Fruit fly (Drosophila melanogaster) whole organism, embryonic: Measurements from ENCODE around the gene CG15027.
A peak's percentile ranks its signal among the peaks of the same experiment; 100 is the strongest.

Experiments
- Asciz ChIP-seq: fragments of 200-800 bp; sonication (Bioruptor generic); optimal IDR thresholded peaks from 2 replicates; lab custom pipeline; 2017; ENCODE audit warnings: missing biosample characterization, mild to moderate bottlenecking, missing genetic modification characterization, missing genetic modification reagents
- Atf3 ChIP-seq: fragments of 200-800 bp; sonication (Bioruptor generic); optimal IDR thresholded peaks from 3 replicates; lab custom pipeline; 2016; ENCODE audit warnings: missing biosample characterization, missing genetic modification characterization
- CG10543 ChIP-seq: fragments of 200-800 bp; sonication (Bioruptor generic); optimal IDR thresholded peaks from 3 replicates; lab custom pipeline; 2017; ENCODE audit warnings: missing biosample characterization, mild to moderate bottlenecking, missing genetic modification characterization, moderate library complexity
- CG11696 ChIP-seq: fragments of 200-800 bp; sonication (Bioruptor generic); IDR thresholded peaks from 2 replicates; pipeline ENCODE4 v1.3.6; 2022; ENCODE audit warnings: missing biosample characterization, missing genetic modification characterization
- CG13296 ChIP-seq: fragments of 200-800 bp; sonication (Bioruptor generic); optimal IDR thresholded peaks from 3 replicates; lab custom pipeline; 2018; ENCODE audit warnings: missing biosample characterization, mild to moderate bottlenecking, missing genetic modification characterization
- CG15269 ChIP-seq: fragments of 200-800 bp; sonication (Bioruptor generic); optimal IDR thresholded peaks from 2 replicates; lab custom pipeline; 2018; ENCODE audit warnings: missing biosample characterization, mild to moderate bottlenecking, missing genetic modification characterization, moderate library complexity
- CG15601 ChIP-seq: fragments of 200-800 bp; sonication (Bioruptor generic); optimal IDR thresholded peaks from 3 replicates; lab custom pipeline; 2019; ENCODE audit warnings: missing biosample characterization, mild to moderate bottlenecking, missing genetic modification characterization, moderate library complexity
- CG17829 ChIP-seq: fragments of 200-800 bp; optimal IDR thresholded peaks from 2 replicates; lab custom pipeline; 2019; ENCODE audit warnings: missing biosample characterization, mild to moderate bottlenecking, missing genetic modification characterization, moderate library complexity
- CG18599 ChIP-seq: fragments of 200-800 bp; sonication (Bioruptor generic); optimal IDR thresholded peaks from 3 replicates; lab custom pipeline; 2017; ENCODE audit warnings: missing biosample characterization, missing genetic modification characterization, mild to moderate bottlenecking, moderate library complexity, missing genetic modification reagents
- CG2199 ChIP-seq: fragments of 200-800 bp; sonication (Bioruptor generic); IDR thresholded peaks from 3 replicates; pipeline ENCODE4 v1.3.6; 2022; ENCODE audit warnings: missing biosample characterization, missing genetic modification characterization
- CG2712 ChIP-seq: fragments of 200-800 bp; optimal IDR thresholded peaks from 3 replicates; lab custom pipeline; 2019; ENCODE audit warnings: missing biosample characterization, mild to moderate bottlenecking, missing genetic modification characterization, moderate library complexity
- CG30403 ChIP-seq: fragments of 200-800 bp; sonication (Bioruptor generic); optimal IDR thresholded peaks from 3 replicates; lab custom pipeline; 2016; ENCODE audit warnings: missing biosample characterization, missing genetic modification characterization
- CG3065 ChIP-seq: fragments of 200-800 bp; sonication (Bioruptor generic); optimal IDR thresholded peaks from 2 replicates; lab custom pipeline; 2016; ENCODE audit warnings: missing biosample characterization, missing genetic modification characterization
- CG3163 ChIP-seq: fragments of 200-800 bp; sonication (Bioruptor generic); optimal IDR thresholded peaks from 3 replicates; lab custom pipeline; 2016; ENCODE audit warnings: missing biosample characterization, missing genetic modification characterization
- CG32772 ChIP-seq: fragments of 200-800 bp; sonication (Bioruptor generic); IDR thresholded peaks from 2 replicates; pipeline ENCODE4 v1.3.6; 2022; ENCODE audit warnings: missing biosample characterization, missing genetic modification characterization
- CG3407 ChIP-seq: fragments of 200-800 bp; sonication (Bioruptor generic); optimal IDR thresholded peaks from 2 replicates; lab custom pipeline; 2018; ENCODE audit warnings: missing biosample characterization, mild to moderate bottlenecking, missing genetic modification characterization
- CG5245 ChIP-seq: fragments of 200-800 bp; sonication (Bioruptor generic); optimal IDR thresholded peaks from 3 replicates; lab custom pipeline; 2016; ENCODE audit warnings: missing biosample characterization, missing genetic modification characterization
- CG5953 ChIP-seq: fragments of 200-800 bp; sonication (Bioruptor generic); IDR thresholded peaks from 2 replicates; pipeline ENCODE4 v1.3.6; 2022; ENCODE audit warnings: missing biosample characterization, missing genetic modification characterization
- CG6272 ChIP-seq: fragments of 200-800 bp; sonication (Bioruptor generic); IDR thresholded peaks from 2 replicates; pipeline ENCODE4 v1.3.6; 2022; ENCODE audit warnings: missing biosample characterization, missing genetic modification characterization
- CG7556 ChIP-seq: fragments of 200-800 bp; sonication (Bioruptor generic); optimal IDR thresholded peaks from 2 replicates; lab custom pipeline; 2017; ENCODE audit warnings: missing biosample characterization, mild to moderate bottlenecking, missing genetic modification characterization
- CG8290 ChIP-seq, 3 experiments: fragments of 200-800 bp; sonication (Bioruptor generic); optimal IDR thresholded peaks; 2 replicates each; lab custom pipeline; 2016 to 2019; ENCODE audit warnings: missing biosample characterization in 3 of 3, missing genetic modification characterization in 3 of 3, mild to moderate bottlenecking in 2 of 3, moderate library complexity in 1 of 3
- CG8359 ChIP-seq: fragments of 200-800 bp; sonication (Bioruptor generic); optimal IDR thresholded peaks from 2 replicates; lab custom pipeline; 2017; ENCODE audit warnings: missing biosample characterization, mild to moderate bottlenecking, missing genetic modification characterization, borderline replicate concordance
- CG8765 ChIP-seq: fragments of 200-800 bp; sonication (Bioruptor generic); IDR thresholded peaks from 2 replicates; pipeline ENCODE4 v1.3.6; 2022; ENCODE audit warnings: missing biosample characterization, missing genetic modification characterization
- Dfd ChIP-seq, 2 experiments: fragments of >200 bp; optimal IDR thresholded peaks; 2 replicates each; lab custom pipeline; 2017; ENCODE audit warnings: missing biosample characterization in 2 of 2, missing genetic modification characterization in 2 of 2
- Dref ChIP-seq: fragments of 200-800 bp; sonication (Bioruptor generic); IDR thresholded peaks from 2 replicates; pipeline ENCODE4 v1.3.6; 2022; ENCODE audit warnings: missing biosample characterization, missing genetic modification characterization
- HLH54F ChIP-seq: fragments of 200-800 bp; sonication (Bioruptor generic); optimal IDR thresholded peaks from 3 replicates; lab custom pipeline; 2016; ENCODE audit warnings: missing biosample characterization, missing genetic modification characterization
- HmgZ ChIP-seq: fragments of 200-800 bp; sonication (Bioruptor generic); optimal IDR thresholded peaks from 2 replicates; lab custom pipeline; 2018; ENCODE audit warnings: missing biosample characterization, mild to moderate bottlenecking, missing genetic modification characterization
- Hr3 ChIP-seq: fragments of 200-800 bp; sonication (Bioruptor generic); optimal IDR thresholded peaks from 3 replicates; lab custom pipeline; 2016; ENCODE audit warnings: missing biosample characterization, missing genetic modification characterization
- NK7.1 ChIP-seq: fragments of 200-800 bp; sonication (Bioruptor generic); optimal IDR thresholded peaks from 3 replicates; lab custom pipeline; 2016; ENCODE audit warnings: missing biosample characterization, missing genetic modification characterization
- ab ChIP-seq: fragments of 200-800 bp; sonication (Bioruptor generic); optimal IDR thresholded peaks from 2 replicates; lab custom pipeline; 2016; ENCODE audit warnings: missing biosample characterization, missing genetic modification characterization
- al ChIP-seq: fragments of 200-800 bp; sonication (Bioruptor generic); IDR thresholded peaks from 2 replicates; pipeline ENCODE4 v1.3.6; 2022; ENCODE audit warnings: missing biosample characterization, missing genetic modification characterization
- ap ChIP-seq: fragments of 200-800 bp; sonication (Bioruptor generic); IDR thresholded peaks from 2 replicates; pipeline ENCODE4 v1.3.6; 2022; ENCODE audit warnings: missing biosample characterization, missing genetic modification characterization
- ash1 ChIP-seq: fragments of 200-800 bp; sonication (Bioruptor generic); optimal IDR thresholded peaks from 2 replicates; lab custom pipeline; 2018; ENCODE audit warnings: missing biosample characterization, mild to moderate bottlenecking, missing genetic modification characterization
- da ChIP-seq: fragments of 200-800 bp; sonication (Bioruptor generic); optimal IDR thresholded peaks from 2 replicates; lab custom pipeline; 2016; ENCODE audit warnings: missing biosample characterization, missing genetic modification characterization
- dm ChIP-seq: fragments of 200-800 bp; sonication (Bioruptor generic); optimal IDR thresholded peaks from 3 replicates; lab custom pipeline; 2016; ENCODE audit warnings: missing biosample characterization, missing genetic modification characterization
- fd3F ChIP-seq: fragments of 200-800 bp; sonication (Bioruptor generic); optimal IDR thresholded peaks from 2 replicates; lab custom pipeline; 2018; ENCODE audit warnings: missing biosample characterization, mild to moderate bottlenecking, missing genetic modification characterization, moderate library complexity
- gfzf ChIP-seq: fragments of 200-800 bp; sonication (Bioruptor generic); optimal IDR thresholded peaks from 2 replicates; lab custom pipeline; 2016; ENCODE audit warnings: missing biosample characterization, mild to moderate bottlenecking, missing genetic modification characterization, moderate library complexity
- hkb ChIP-seq, 2 experiments: fragments of 200-800 bp in 1 of 2; fragments of >200 bp in 1 of 2; sonication (Bioruptor generic) in 1 of 2; IDR thresholded peaks in 1 of 2; optimal IDR thresholded peaks in 1 of 2; 2 replicates each; pipeline versions ENCODE4 v1.3.6 to Lab custom; 2017 to 2022; ENCODE audit warnings: missing biosample characterization in 1 of 2, missing genetic modification characterization in 1 of 2
- jigr1 ChIP-seq: fragments of 200-800 bp; sonication (Bioruptor generic); IDR thresholded peaks from 3 replicates; pipeline ENCODE4 v1.3.6; 2022; ENCODE audit warnings: missing biosample characterization, missing genetic modification characterization
- kay ChIP-seq: fragments of 200-800 bp; sonication (Bioruptor generic); optimal IDR thresholded peaks from 2 replicates; lab custom pipeline; 2016; ENCODE audit warnings: missing biosample characterization, missing genetic modification characterization
- ken ChIP-seq: fragments of 200-800 bp; sonication (Bioruptor generic); IDR thresholded peaks from 3 replicates; pipeline ENCODE4 v1.3.6; 2022; ENCODE audit warnings: missing biosample characterization, missing genetic modification characterization
- nau ChIP-seq: fragments of 200-800 bp; sonication (Bioruptor generic); optimal IDR thresholded peaks from 3 replicates; lab custom pipeline; 2017; ENCODE audit warnings: missing biosample characterization, mild to moderate bottlenecking, missing genetic modification characterization, missing genetic modification reagents
- nerfin-1 ChIP-seq: fragments of 200-800 bp; sonication (Bioruptor generic); optimal IDR thresholded peaks from 3 replicates; lab custom pipeline; 2019; ENCODE audit warnings: missing biosample characterization, mild to moderate bottlenecking, missing genetic modification characterization, moderate library complexity
- otp ChIP-seq: fragments of 200-800 bp; sonication (Bioruptor generic); IDR thresholded peaks from 3 replicates; pipeline ENCODE4, ENCODE4 v1.3.6; 2022; ENCODE audit warnings: missing biosample characterization, missing genetic modification characterization
- run ChIP-seq: fragments of 200-800 bp; sonication (Bioruptor generic); optimal IDR thresholded peaks from 3 replicates; lab custom pipeline; 2018; ENCODE audit warnings: missing biosample characterization, mild to moderate bottlenecking, missing genetic modification characterization
- sim ChIP-seq: fragments of 200-800 bp; sonication (Bioruptor generic); IDR thresholded peaks from 2 replicates; pipeline ENCODE4 v1.3.6; 2022; ENCODE audit warnings: missing biosample characterization, missing genetic modification characterization
- stwl ChIP-seq: fragments of 200-800 bp; sonication (Bioruptor generic); optimal IDR thresholded peaks from 3 replicates; lab custom pipeline; 2018; ENCODE audit warnings: missing biosample characterization, mild to moderate bottlenecking, missing genetic modification characterization, moderate library complexity
- twi ChIP-seq: fragments of 200-800 bp; optimal IDR thresholded peaks from 2 replicates; lab custom pipeline; 2019; ENCODE audit warnings: missing biosample characterization, mild to moderate bottlenecking, missing genetic modification characterization, moderate library complexity
- wek ChIP-seq: fragments of 200-800 bp; sonication (Bioruptor generic); optimal IDR thresholded peaks from 3 replicates; lab custom pipeline; 2018; ENCODE audit warnings: missing biosample characterization, mild to moderate bottlenecking, missing genetic modification characterization, moderate library complexity

CG15027 gene

dm6 chrX:15043013-15043699, 42.5 kb downstream of the CG15027 start (continued):
- TF ChIP-seq nerfin-1 (tag; lab: Kevin White, UChicago) = peak; percentile 82
- peak; percentile 72 for TF ChIP-seq CG3163 (GFP tag; lab: Kevin White, UChicago)
- peak; percentile 90 for TF ChIP-seq otp (GFP tag; lab: Robert Waterston, UW)
- peak; percentile 96 for TF ChIP-seq CG3407
- peak; percentile 69 for TF ChIP-seq fd3F (GFP tag; lab: Kevin White, UChicago)
- TF ChIP-seq NK7.1 (GFP tag; lab: Kevin White, UChicago) = peak; percentile 65
- TF ChIP-seq hkb (optimal IDR thresholded peaks at IDR 0.05; lab: Kevin White, UChicago) = no peak
- TF ChIP-seq hkb (GFP tag; IDR thresholded peaks at IDR 0.05; lab: Robert Waterston, UW) = peak; percentile 90
- peak; percentile 56; the same call in 1 of the 2 replicates for TF ChIP-seq sim
- TF ChIP-seq CG13296 = peak; percentile 91
- TF ChIP-seq dm = peak; percentile 49
- peak; percentile 94 for TF ChIP-seq CG10543 (GFP tag; lab: Kevin White, UChicago)
- peak; percentile 25 for TF ChIP-seq HLH54F (GFP tag; lab: Kevin White, UChicago)
- TF ChIP-seq nau (GFP tag; lab: Kevin White, UChicago) = peak; percentile 94
- peak; percentile 52; the same call in 1 of the 2 replicates for TF ChIP-seq ap (GFP tag; lab: Robert Waterston, UW)
- TF ChIP-seq CG15601 (tag; lab: Kevin White, UChicago) = peak; percentile 94
- TF ChIP-seq CG11696 = 0 out of 2 replicates have a peak, but pooled peaks have one; percentile 22
- TF ChIP-seq Asciz (GFP tag; lab: Kevin White, UChicago) = peak; percentile 98
- peak; percentile 63 for TF ChIP-seq CG5245 (GFP tag; lab: Kevin White, UChicago)
- no peak for TF ChIP-seq CG2199 (GFP tag; lab: Robert Waterston, UW)
- no peak for TF ChIP-seq twi
- TF ChIP-seq da = peak; percentile 68
- no peak for TF ChIP-seq CG32772
- peak; percentile 64 for TF ChIP-seq CG2712 (tag; lab: Kevin White, UChicago)
- TF ChIP-seq wek (GFP tag; lab: Kevin White, UChicago) = peak; percentile 95
- no peak for TF ChIP-seq jigr1
- peak; percentile 36 for TF ChIP-seq Hr3 (GFP tag; lab: Kevin White, UChicago)
- peak; percentile 70 for TF ChIP-seq CG15269
- TF ChIP-seq Atf3 (GFP tag; lab: Kevin White, UChicago) = peak; percentile 58
- peak; percentile 77 for TF ChIP-seq kay
- TF ChIP-seq stwl (tag; lab: Kevin White, UChicago) = no peak
- TF ChIP-seq CG6272 (GFP tag; lab: Robert Waterston, UW) = no peak
- no peak for TF ChIP-seq Dref (GFP tag; lab: Robert Waterston, UW)
- TF ChIP-seq Dfd (GFP tag; optimal IDR thresholded peaks at IDR 0.05; lab: Kevin White, UChicago) = no peak
- peak; percentile 71 for TF ChIP-seq CG8359
- peak; percentile 75 for TF ChIP-seq run (tag; lab: Kevin White, UChicago)
- peak; percentile 72 for TF ChIP-seq ash1 (GFP tag; lab: Kevin White, UChicago)
- peak; percentile 55 for TF ChIP-seq CG8290 (GFP tag; optimal IDR thresholded peaks at IDR 0.05; lab: Kevin White, UChicago)
- peak; percentile 93 for TF ChIP-seq CG8290 (tag; optimal IDR thresholded peaks at IDR 0.05; lab: Kevin White, UChicago)
- peak; percentile 19 for TF ChIP-seq CG17829
- TF ChIP-seq HmgZ (tag; lab: Kevin White, UChicago) = peak; percentile 79
- TF ChIP-seq al (GFP tag; lab: Robert Waterston, UW) = no peak
- peak; percentile 49 for TF ChIP-seq ken (GFP tag; lab: Robert Waterston, UW)
- peak; percentile 89 for TF ChIP-seq CG5953 (GFP tag; lab: Robert Waterston, UW)
- peak; percentile 10 for TF ChIP-seq CG30403 (GFP tag; lab: Kevin White, UChicago)
- TF ChIP-seq CG3065 (GFP tag; lab: Kevin White, UChicago) = peak; percentile 16
- no peak for TF ChIP-seq CG8765 (GFP tag; lab: Robert Waterston, UW)
- TF ChIP-seq CG18599 (GFP tag; lab: Kevin White, UChicago) = peak; percentile 89
- TF ChIP-seq ab (GFP tag; lab: Kevin White, UChicago) = peak; percentile 23
- peak; percentile 80 for TF ChIP-seq CG7556 (GFP tag; lab: Kevin White, UChicago)
- TF ChIP-seq gfzf = no peak
